Worm (Caenorhabditis elegans): ENCODE measurements around the gene B0361.11.

- TF ChIP-seq unc-39 (tag; optimal IDR thresholded peaks at IDR 0.05) (no peak), nhr-21 (tag; optimal IDR thresholded peaks at IDR 0.05) (no peak), F13H6.1 (tag; optimal IDR thresholded peaks at IDR 0.05) (no peak), fos-1 (tag; optimal IDR thresholded peaks at IDR 0.05) (no peak), sma-9 (GFP tag; optimal IDR thresholded peaks at IDR 0.05) (no peak), sma-9 (tag; optimal IDR thresholded peaks at IDR 0.05) (no peak), nhr-129 (tag; optimal IDR thresholded peaks at IDR 0.05) (peak; percentile 22)
Observed at ce11 chrIII:7238727-7239126, 38.7 kb upstream of the B0361.11 start, which contains the start of gene pars-1.
